Fruit fly (Drosophila melanogaster) whole organism, embryonic: ENCODE results near the gene AP-1mu.

Experiments used
- Atf-2 ChIP-seq: fragments of 200-800 bp; sonication (Bioruptor generic); optimal IDR thresholded peaks from 2 replicates; lab custom pipeline; 2016; ENCODE audit warnings: missing biosample characterization, missing genetic modification characterization
- CG1233 ChIP-seq: fragments of 200-800 bp; sonication (Bioruptor generic); optimal IDR thresholded peaks from 4 replicates; lab custom pipeline; 2018; ENCODE audit warnings: missing biosample characterization, mild to moderate bottlenecking, missing genetic modification characterization
- CG13123 ChIP-seq: fragments of 200-800 bp; sonication (Bioruptor generic); optimal IDR thresholded peaks from 2 replicates; lab custom pipeline; 2016; ENCODE audit warnings: missing biosample characterization, missing genetic modification characterization
- CG13424 ChIP-seq: fragments of 200-800 bp; sonication (Bioruptor generic); optimal IDR thresholded peaks from 2 replicates; lab custom pipeline; 2019; ENCODE audit warnings: missing biosample characterization, mild to moderate bottlenecking, missing genetic modification characterization, moderate library complexity
- CG14050 ChIP-seq: fragments of 200-800 bp; sonication (Bioruptor generic); IDR thresholded peaks from 3 replicates; pipeline ENCODE4 v1.3.6; 2022; ENCODE audit warnings: missing biosample characterization, missing genetic modification characterization
- CG1602 ChIP-seq: fragments of 200-800 bp; sonication (Bioruptor generic); optimal IDR thresholded peaks from 3 replicates; lab custom pipeline; 2016; ENCODE audit warnings: missing biosample characterization, missing genetic modification characterization
- CG17186 ChIP-seq: fragments of 200-800 bp; sonication (Bioruptor generic); optimal IDR thresholded peaks from 3 replicates; lab custom pipeline; 2017; ENCODE audit warnings: missing biosample characterization, missing genetic modification reagents, missing genetic modification characterization
- CG18599 ChIP-seq: fragments of 200-800 bp; sonication (Bioruptor generic); optimal IDR thresholded peaks from 3 replicates; lab custom pipeline; 2017; ENCODE audit warnings: missing biosample characterization, missing genetic modification characterization, mild to moderate bottlenecking, moderate library complexity, missing genetic modification reagents
- CG2199 ChIP-seq: fragments of 200-800 bp; sonication (Bioruptor generic); IDR thresholded peaks from 3 replicates; pipeline ENCODE4 v1.3.6; 2022; ENCODE audit warnings: missing biosample characterization, missing genetic modification characterization
- CG3163 ChIP-seq: fragments of 200-800 bp; sonication (Bioruptor generic); optimal IDR thresholded peaks from 3 replicates; lab custom pipeline; 2016; ENCODE audit warnings: missing biosample characterization, missing genetic modification characterization
- CG33213 ChIP-seq: fragments of 200-800 bp; sonication (Bioruptor generic); optimal IDR thresholded peaks from 3 replicates; lab custom pipeline; 2016; ENCODE audit warnings: missing biosample characterization, missing genetic modification characterization
- CG34376 ChIP-seq: fragments of 200-800 bp; sonication (Bioruptor generic); optimal IDR thresholded peaks from 2 replicates; lab custom pipeline; 2018; ENCODE audit warnings: missing biosample characterization, mild to moderate bottlenecking, missing genetic modification characterization
- CG3995 ChIP-seq: fragments of 200-800 bp; sonication (Bioruptor generic); optimal IDR thresholded peaks from 3 replicates; lab custom pipeline; 2016; ENCODE audit warnings: missing biosample characterization, missing genetic modification characterization
- CG4617 ChIP-seq: fragments of 200-800 bp; sonication (Bioruptor generic); optimal IDR thresholded peaks from 3 replicates; lab custom pipeline; 2016; ENCODE audit warnings: missing biosample characterization, missing genetic modification characterization, borderline replicate concordance
- CG4820 ChIP-seq: fragments of 200-800 bp; sonication (Bioruptor generic); optimal IDR thresholded peaks from 3 replicates; lab custom pipeline; 2016; ENCODE audit warnings: missing biosample characterization, missing genetic modification characterization
- CG6272 ChIP-seq: fragments of 200-800 bp; sonication (Bioruptor generic); IDR thresholded peaks from 2 replicates; pipeline ENCODE4 v1.3.6; 2022; ENCODE audit warnings: missing biosample characterization, missing genetic modification characterization
- CG7271 ChIP-seq: fragments of 200-800 bp; sonication (Bioruptor generic); optimal IDR thresholded peaks from 2 replicates; lab custom pipeline; 2018; ENCODE audit warnings: missing biosample characterization, mild to moderate bottlenecking, missing genetic modification characterization, moderate library complexity
- CG7786 ChIP-seq: fragments of 200-800 bp; sonication (Bioruptor generic); optimal IDR thresholded peaks from 2 replicates; lab custom pipeline; 2016; ENCODE audit warnings: missing biosample characterization, missing genetic modification characterization
- Dek ChIP-seq: fragments of 200-800 bp; sonication (Bioruptor generic); optimal IDR thresholded peaks from 3 replicates; lab custom pipeline; 2019; ENCODE audit warnings: missing biosample characterization, mild to moderate bottlenecking, missing genetic modification characterization, moderate library complexity
- Dp ChIP-seq: fragments of 200-800 bp; sonication (Bioruptor generic); optimal IDR thresholded peaks from 2 replicates; lab custom pipeline; 2018; ENCODE audit warnings: missing biosample characterization, mild to moderate bottlenecking, missing genetic modification characterization, moderate library complexity
- ERR ChIP-seq: fragments of 200-800 bp; sonication (Bioruptor generic); optimal IDR thresholded peaks from 2 replicates; lab custom pipeline; 2016; ENCODE audit warnings: missing biosample characterization, missing genetic modification characterization
- Fer2 ChIP-seq: fragments of 200-800 bp; sonication (Bioruptor generic); optimal IDR thresholded peaks from 2 replicates; lab custom pipeline; 2018; ENCODE audit warnings: missing biosample characterization, mild to moderate bottlenecking, missing genetic modification characterization, moderate library complexity
- Gug ChIP-seq: fragments of 200-800 bp; sonication (Bioruptor generic); IDR thresholded peaks from 4 replicates; pipeline ENCODE4 v1.3.6; 2022; ENCODE audit warnings: missing biosample characterization, missing genetic modification characterization
- HmgD ChIP-seq: fragments of 200-800 bp; sonication (Bioruptor generic); optimal IDR thresholded peaks from 3 replicates; lab custom pipeline; 2016; ENCODE audit warnings: missing biosample characterization, missing genetic modification characterization
- HmgZ ChIP-seq: fragments of 200-800 bp; sonication (Bioruptor generic); optimal IDR thresholded peaks from 2 replicates; lab custom pipeline; 2018; ENCODE audit warnings: missing biosample characterization, mild to moderate bottlenecking, missing genetic modification characterization
- MESR4 ChIP-seq: fragments of 200-800 bp; sonication (Bioruptor generic); optimal IDR thresholded peaks from 2 replicates; lab custom pipeline; 2018; ENCODE audit warnings: missing biosample characterization, mild to moderate bottlenecking, missing genetic modification characterization, moderate library complexity
- Nf-YA ChIP-seq: fragments of 200-800 bp; sonication (Bioruptor generic); IDR thresholded peaks from 2 replicates; pipeline ENCODE4 v1.3.6; 2022; ENCODE audit warnings: missing biosample characterization, missing genetic modification characterization
- Stat92E ChIP-seq, 3 experiments: fragments of >200 bp in 2 of 3; fragments of 200-800 bp in 1 of 3; sonication (Bioruptor generic) in 1 of 3; optimal IDR thresholded peaks; 2 replicates each; lab custom pipeline; 2017 to 2019; ENCODE audit warnings: missing biosample characterization in 3 of 3, missing genetic modification characterization in 3 of 3, mild to moderate bottlenecking in 1 of 3, moderate library complexity in 1 of 3
- Trl ChIP-seq, 3 experiments: fragments of >200 bp in 2 of 3; fragments of 200-800 bp in 1 of 3; sonication (Bioruptor generic) in 1 of 3; optimal IDR thresholded peaks; 2 replicates in 1 of 3; 3 replicates in 2 of 3; lab custom pipeline; 2016 to 2017; ENCODE audit warnings: missing biosample characterization in 1 of 3, missing genetic modification characterization in 1 of 3
- Xbp1 ChIP-seq: fragments of 200-800 bp; sonication (Bioruptor generic); optimal IDR thresholded peaks from 3 replicates; lab custom pipeline; 2016; ENCODE audit warnings: missing biosample characterization, mild to moderate bottlenecking, missing genetic modification characterization
- Xrp1 ChIP-seq: fragments of 200-800 bp; sonication (Bioruptor generic); IDR thresholded peaks from 2 replicates; pipeline ENCODE4 v1.3.6; 2022; ENCODE audit warnings: missing biosample characterization, missing genetic modification characterization
- cato ChIP-seq: fragments of 200-800 bp; sonication (Bioruptor generic); optimal IDR thresholded peaks from 2 replicates; lab custom pipeline; 2016; ENCODE audit warnings: missing biosample characterization, missing genetic modification characterization, borderline replicate concordance
- crp ChIP-seq, 2 experiments: fragments of 200-800 bp; sonication (Bioruptor generic); optimal IDR thresholded peaks; 2 replicates in 1 of 2; 3 replicates in 1 of 2; lab custom pipeline; 2017; ENCODE audit warnings: missing biosample characterization in 2 of 2, missing genetic modification characterization in 2 of 2, mild to moderate bottlenecking in 1 of 2, moderate library complexity in 1 of 2
- ems ChIP-seq: fragments of 200-800 bp; sonication (Bioruptor generic); optimal IDR thresholded peaks from 3 replicates; lab custom pipeline; 2016; ENCODE audit warnings: missing biosample characterization, missing genetic modification characterization
- fd102C ChIP-seq: fragments of 200-800 bp; sonication (Bioruptor generic); optimal IDR thresholded peaks from 2 replicates; lab custom pipeline; 2018; ENCODE audit warnings: missing biosample characterization, mild to moderate bottlenecking, missing genetic modification characterization, moderate library complexity
- fd64A ChIP-seq: fragments of 200-800 bp; sonication (Bioruptor generic); optimal IDR thresholded peaks from 3 replicates; lab custom pipeline; 2018; ENCODE audit warnings: missing biosample characterization, mild to moderate bottlenecking, missing genetic modification characterization
- gsb-n ChIP-seq: fragments of 200-800 bp; sonication (Bioruptor generic); optimal IDR thresholded peaks from 3 replicates; lab custom pipeline; 2018; ENCODE audit warnings: missing biosample characterization, mild to moderate bottlenecking, missing genetic modification characterization
- her ChIP-seq: fragments of 200-800 bp; sonication (Bioruptor generic); optimal IDR thresholded peaks from 2 replicates; lab custom pipeline; 2016; ENCODE audit warnings: missing biosample characterization, missing genetic modification characterization
- hth ChIP-seq: fragments of >200 bp; optimal IDR thresholded peaks from 2 replicates; lab custom pipeline; 2017; ENCODE audit warnings: inconsistent platforms
- insv ChIP-seq, 2 experiments: fragments of 200-800 bp; sonication (Bioruptor generic); optimal IDR thresholded peaks; 3 replicates each; lab custom pipeline; 2016 to 2018; ENCODE audit warnings: missing biosample characterization in 2 of 2, missing genetic modification characterization in 2 of 2
- nmo ChIP-seq: fragments of 200-800 bp; sonication (Bioruptor generic); optimal IDR thresholded peaks from 2 replicates; lab custom pipeline; 2018; ENCODE audit warnings: missing biosample characterization, mild to moderate bottlenecking, missing genetic modification characterization, moderate library complexity
- repo ChIP-seq: fragments of 200-800 bp; sonication (Bioruptor generic); optimal IDR thresholded peaks from 2 replicates; lab custom pipeline; 2016; ENCODE audit warnings: missing biosample characterization, missing genetic modification characterization
- sens ChIP-seq: fragments of 200-800 bp; sonication (Bioruptor generic); peaks from one replicate; lab custom pipeline; 2016; ENCODE audit warnings: missing biosample characterization, missing genetic modification characterization
- sima ChIP-seq: fragments of 200-800 bp; sonication (Bioruptor generic); optimal IDR thresholded peaks from 2 replicates; lab custom pipeline; 2016; ENCODE audit warnings: missing biosample characterization, missing genetic modification characterization
- stwl ChIP-seq: fragments of 200-800 bp; sonication (Bioruptor generic); optimal IDR thresholded peaks from 3 replicates; lab custom pipeline; 2018; ENCODE audit warnings: missing biosample characterization, mild to moderate bottlenecking, missing genetic modification characterization, moderate library complexity
- sug ChIP-seq: fragments of 200-800 bp; optimal IDR thresholded peaks from 2 replicates; lab custom pipeline; 2019; ENCODE audit warnings: missing biosample characterization, mild to moderate bottlenecking, missing genetic modification characterization, moderate library complexity
- tin ChIP-seq: fragments of 200-800 bp; sonication (Bioruptor generic); optimal IDR thresholded peaks from 3 replicates; lab custom pipeline; 2016; ENCODE audit warnings: missing biosample characterization, missing genetic modification characterization
- wor ChIP-seq: fragments of 200-800 bp; sonication (Bioruptor generic); IDR thresholded peaks from 2 replicates; pipeline ENCODE4 v1.3.6; 2022; ENCODE audit warnings: missing biosample characterization, missing genetic modification characterization
- zen2 ChIP-seq: fragments of 200-800 bp; sonication (Bioruptor generic); IDR thresholded peaks from 3 replicates; pipeline ENCODE4 v1.3.6; 2022; ENCODE audit warnings: missing biosample characterization, missing genetic modification characterization; ENCODE audit not compliant: partially characterized antibody

Gene AP-1mu

DNA sequence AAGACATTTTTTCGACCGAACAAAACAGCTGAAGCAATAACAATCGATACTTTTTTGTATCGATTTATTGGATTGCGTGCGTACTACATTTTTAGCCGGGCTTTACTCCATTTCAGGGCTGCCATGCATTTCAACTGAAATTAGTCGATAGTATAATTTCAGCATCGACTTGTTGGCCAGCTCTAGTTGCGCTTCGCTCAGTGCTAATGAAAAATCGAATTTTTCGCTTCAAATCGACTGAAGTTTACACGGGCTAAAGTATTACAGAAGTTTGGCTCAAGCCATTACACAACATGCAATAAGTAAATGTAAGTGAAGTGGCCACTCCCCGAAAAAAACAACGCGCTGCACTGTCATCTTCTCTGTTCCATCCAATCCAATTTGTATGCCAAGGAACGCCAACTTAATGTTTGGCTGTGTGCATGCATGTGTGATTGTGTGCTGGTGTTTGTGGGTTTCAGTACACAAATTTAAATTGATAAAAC lies 43.4 kb downstream of the AP-1mu start, which contains the start of the genes mRpL47, CG8176 and Kdm3 (continued):
- TF ChIP-seq zen2 (no peak), CG6272 (GFP tag; lab: Robert Waterston, UW) (peak; percentile 73), CG7271 (tag; lab: Kevin White, UChicago) (no peak), Stat92E (GFP tag; optimal IDR thresholded peaks at IDR 0.05; lab: Kevin White, UChicago) (peak in 1 of 3 experiments; percentile 54), gsb-n (tag; lab: Kevin White, UChicago) (peak; percentile 73), sens (GFP tag; lab: Kevin White, UChicago) (peak; percentile 93), CG7786 (GFP tag; lab: Kevin White, UChicago) (peak; percentile 72), CG14050 (no peak), Atf-2 (GFP tag; lab: Kevin White, UChicago) (peak; percentile 61), CG18599 (GFP tag; lab: Kevin White, UChicago) (peak; percentile 55), ERR (GFP tag; lab: Kevin White, UChicago) (peak; percentile 83), Fer2 (peak; percentile 10), hth (lab: Kevin White, UChicago) (no peak), CG1233 (GFP tag; lab: Kevin White, UChicago) (peak; percentile 31), CG13123 (GFP tag; lab: Kevin White, UChicago) (peak; percentile 71), her (GFP tag; lab: Kevin White, UChicago) (peak; percentile 63), CG33213 (peak; percentile 87), MESR4 (peak; percentile 91), CG4820 (GFP tag; lab: Kevin White, UChicago) (peak; percentile 45), fd102C (GFP tag; lab: Kevin White, UChicago) (no peak), HmgZ (tag; lab: Kevin White, UChicago) (peak; percentile 95), Dek (tag; lab: Kevin White, UChicago) (peak; percentile 66), CG17186 (GFP tag; lab: Kevin White, UChicago) (peak; percentile 97), CG4617 (peak; percentile 97), sima (GFP tag; lab: Kevin White, UChicago) (no peak), Gug (GFP tag; lab: Robert Waterston, UW) (peak; percentile 81; the same call in 3 of the 4 replicates), insv (GFP tag; optimal IDR thresholded peaks at IDR 0.05; lab: Kevin White, UChicago) (peak in 1 of 2 experiments; percentile 52), Xbp1 (peak; percentile 71), wor (GFP tag; lab: Robert Waterston, UW) (no peak), Xrp1 (GFP tag; lab: Robert Waterston, UW) (no peak), Trl (optimal IDR thresholded peaks at IDR 0.05; lab: Kevin White, UChicago) (no peak), Trl (GFP tag; optimal IDR thresholded peaks at IDR 0.05; lab: Kevin White, UChicago) (peak; percentile 79), CG34376 (GFP tag; lab: Kevin White, UChicago) (peak; percentile 78), repo (GFP tag; lab: Kevin White, UChicago) (peak; percentile 80), Dp (GFP tag; lab: Kevin White, UChicago) (peak; percentile 69), tin (GFP tag; lab: Kevin White, UChicago) (peak; percentile 68), CG13424 (tag; lab: Kevin White, UChicago) (peak; percentile 49), sug (tag; lab: Kevin White, UChicago) (peak; percentile 74), CG3995 (no peak), crp (GFP tag; optimal IDR thresholded peaks at IDR 0.05; lab: Kevin White, UChicago) (peak; percentile 64 to 95), ems (GFP tag; lab: Kevin White, UChicago) (peak; percentile 35), CG1602 (peak; percentile 38), nmo (peak; percentile 87), CG2199 (GFP tag; lab: Robert Waterston, UW) (no peak), stwl (tag; lab: Kevin White, UChicago) (peak; percentile 70), CG3163 (peak; percentile 61), HmgD (GFP tag; lab: Kevin White, UChicago) (peak; percentile 97), cato (no peak), Nf-YA (GFP tag; lab: Robert Waterston, UW) (no peak), fd64A (no peak)
